Fruit fly (Drosophila melanogaster): ENCODE measurements around the gene p38c.

DNA sequence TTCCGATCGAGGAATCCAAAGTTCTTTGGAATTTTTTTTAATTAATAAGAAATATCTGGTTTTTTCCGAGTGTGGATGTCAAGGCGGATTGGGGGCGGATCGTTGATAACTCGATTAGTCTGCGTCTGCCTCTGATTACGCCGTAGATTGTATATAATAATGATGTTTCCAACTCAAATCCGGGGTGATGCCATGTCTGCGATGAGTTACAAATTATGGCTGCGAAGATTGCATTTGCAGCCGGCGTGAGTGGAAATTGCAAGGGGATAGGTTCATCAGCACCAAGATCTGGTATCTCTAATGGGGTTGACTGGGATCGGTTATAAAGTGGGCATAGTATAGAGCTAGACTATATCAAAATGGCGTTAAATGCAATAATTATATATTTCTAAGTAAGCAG is 27.6 kb downstream of the p38c start:
- TF ChIP-seq Abd-B (GFP tag; optimal IDR thresholded peaks at IDR 0.05) (no peak), rgr (GFP tag; optimal IDR thresholded peaks at IDR 0.05) (no peak), lola (GFP tag; optimal IDR thresholded peaks at IDR 0.05) (no peak), OdsH (GFP tag; optimal IDR thresholded peaks at IDR 0.05) (no peak), Hr78 (GFP tag; optimal IDR thresholded peaks at IDR 0.05) (no peak), psq (GFP tag; optimal IDR thresholded peaks at IDR 0.05) (no peak), ey (GFP tag; optimal IDR thresholded peaks at IDR 0.05) (no peak), foxo (GFP tag; optimal IDR thresholded peaks at IDR 0.05) (no peak), Dfd (GFP tag; optimal IDR thresholded peaks at IDR 0.05) (no peak), Vsx2 (GFP tag; optimal IDR thresholded peaks at IDR 0.05; ENCODE audit: partially characterized antibody) (no peak), pan (optimal IDR thresholded peaks at IDR 0.05) (no peak), Jra (GFP tag; optimal IDR thresholded peaks at IDR 0.05) (no peak)

All from whole organism, wandering third instar larva.